Worm (Caenorhabditis elegans): Measurements from ENCODE around the gene T07E3.2.
A peak's percentile ranks its signal among the peaks of the same experiment; 100 is the strongest.

T07E3.2 gene

DNA sequence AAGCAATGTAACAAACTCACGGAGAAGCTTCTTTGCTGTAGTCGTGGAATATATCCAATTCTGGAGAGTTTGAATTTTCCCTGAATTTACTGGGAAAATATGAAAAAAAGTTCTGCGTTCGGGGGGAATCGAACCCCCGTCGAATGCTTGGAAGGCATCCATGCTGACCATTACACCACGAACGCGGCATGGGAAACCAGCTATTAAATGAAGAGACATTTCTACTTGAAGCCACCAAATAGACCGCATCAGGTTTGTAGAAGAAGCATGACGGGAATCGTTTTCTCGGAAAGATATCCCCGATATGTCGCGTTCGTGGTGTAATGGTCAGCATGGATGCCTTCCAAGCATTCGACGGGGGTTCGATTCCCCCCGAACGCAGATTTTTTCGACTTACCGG, 18.0 kb upstream of the T07E3.2 start:
- no peak for TF ChIP-seq tra-4 (tag; optimal IDR thresholded peaks at IDR 0.05)
- TF ChIP-seq B0310.2 (tag; optimal IDR thresholded peaks at IDR 0.05) = no peak
- peak; percentile 55; the same call in 1 of the 2 replicates for TF ChIP-seq scrt-1 (GFP tag; IDR thresholded peaks at IDR 0.05)
- TF ChIP-seq tbx-11 (GFP tag; IDR thresholded peaks at IDR 0.05) = 0 out of 2 replicates have a peak, but pooled peaks have one; percentile 49
- TF ChIP-seq pes-1 (GFP tag; IDR thresholded peaks at IDR 0.05) = peak; percentile 43; the same call in 1 of the 2 replicates
- peak; percentile 58; the same call in 1 of the 2 replicates for TF ChIP-seq sea-1 (GFP tag; conservative IDR thresholded peaks at IDR 0.05)
- TF ChIP-seq flt-1 (GFP tag; IDR thresholded peaks at IDR 0.05) = 0 out of 2 replicates have a peak, but pooled peaks have one; percentile 28
- peak; percentile 36; the same call in 1 of the 2 replicates for TF ChIP-seq tbx-37 (GFP tag; conservative IDR thresholded peaks at IDR 0.05)

DNA sequence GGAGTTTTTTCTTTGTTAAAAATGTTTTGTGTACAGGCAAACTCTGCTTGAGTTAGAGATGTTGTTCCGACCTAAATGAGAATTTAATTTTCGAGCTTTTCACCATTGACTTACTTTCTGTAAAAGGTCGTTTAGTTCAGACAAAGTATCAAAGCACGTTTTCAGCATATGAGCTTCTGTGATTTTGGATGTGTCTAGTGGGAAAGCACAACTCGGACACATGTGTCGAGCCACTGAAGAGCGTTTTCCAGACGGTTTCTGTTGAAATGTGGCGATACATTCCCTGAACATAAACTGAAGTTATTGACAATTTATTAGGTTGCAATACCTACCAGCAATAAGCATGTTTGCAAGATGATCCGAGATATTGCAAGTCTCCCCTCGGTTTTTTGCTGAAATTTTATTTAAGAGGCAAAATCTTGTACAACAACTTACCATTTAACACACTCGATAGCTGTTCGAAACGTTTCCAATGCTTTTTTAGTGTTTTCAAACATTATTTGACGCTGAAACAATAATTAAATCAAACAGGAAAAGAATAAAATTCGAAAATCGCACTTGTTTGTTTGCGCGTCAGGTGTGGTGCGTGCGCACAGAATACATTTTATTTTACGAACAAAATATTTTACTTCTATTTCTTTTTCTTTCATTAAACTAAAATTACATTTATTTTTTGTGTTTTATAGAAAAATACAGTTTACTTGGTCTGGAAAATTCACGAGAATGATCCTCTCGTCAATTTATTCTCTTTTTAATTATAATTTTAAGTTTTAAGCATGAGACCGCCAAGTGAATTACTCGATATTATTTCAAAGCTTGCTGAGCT, 17.3 kb upstream of the T07E3.2 start, which contains the start of the genes brd-1 and K04C2.2:
TSS of gene brd-1 (minus strand) at position 506 of the 826 bp plus-strand sequence.
TSS of gene K04C2.2 (plus strand) at position 776 of the 826 bp plus-strand sequence.
- TF ChIP-seq scrt-1 (GFP tag; IDR thresholded peaks at IDR 0.05) = no peak
- no peak for TF ChIP-seq pes-1 (GFP tag; IDR thresholded peaks at IDR 0.05)
- TF ChIP-seq ceh-13 (GFP tag; optimal IDR thresholded peaks at IDR 0.05) = no peak
- TF ChIP-seq aly-1 (tag; optimal IDR thresholded peaks at IDR 0.05) = no peak

DNA sequence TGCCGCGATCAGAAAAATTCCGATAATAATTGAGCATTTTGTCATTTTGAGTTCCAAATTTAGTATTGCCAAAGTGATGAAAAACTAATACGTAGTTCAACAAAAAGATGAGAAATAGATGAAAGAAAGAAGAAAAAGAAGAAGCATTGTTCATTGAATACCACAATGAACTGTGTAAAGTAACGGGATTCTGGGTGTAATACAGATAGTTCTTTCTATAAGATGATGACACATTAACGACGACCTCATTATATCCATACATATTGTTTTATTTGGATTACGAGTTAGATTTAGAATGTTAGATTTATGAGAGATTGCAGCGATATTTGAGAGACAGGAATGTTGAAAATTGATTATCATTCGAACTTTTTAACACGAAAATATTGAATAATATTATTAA, 14.9 kb upstream of the T07E3.2 start, which contains the start of gene K04C2.5:
TSS of gene K04C2.5 (minus strand) at position 101 of the 400 bp plus-strand sequence.
- no peak for TF ChIP-seq ceh-36 (tag; optimal IDR thresholded peaks at IDR 0.05)
- TF ChIP-seq aly-1 (tag; optimal IDR thresholded peaks at IDR 0.05) = no peak
- no peak for TF ChIP-seq ceh-13 (GFP tag; optimal IDR thresholded peaks at IDR 0.05)
- no peak for TF ChIP-seq tbx-11 (GFP tag; IDR thresholded peaks at IDR 0.05)
- no peak for TF ChIP-seq hmbx-1 (tag; optimal IDR thresholded peaks at IDR 0.05)
- no peak for TF ChIP-seq scrt-1 (GFP tag; IDR thresholded peaks at IDR 0.05)
- TF ChIP-seq F13C5.2 (tag; optimal IDR thresholded peaks at IDR 0.05) = no peak
- TF ChIP-seq ets-7 (tag; optimal IDR thresholded peaks at IDR 0.05) = no peak
- TF ChIP-seq hmg-4 (GFP tag; optimal IDR thresholded peaks at IDR 0.05) = no peak
- no peak for TF ChIP-seq tra-4 (tag; optimal IDR thresholded peaks at IDR 0.05)
- no peak for TF ChIP-seq flt-1 (GFP tag; IDR thresholded peaks at IDR 0.05)
- TF ChIP-seq hnd-1 (tag; optimal IDR thresholded peaks at IDR 0.05) = no peak
- TF ChIP-seq sea-1 (GFP tag; conservative IDR thresholded peaks at IDR 0.05) = no peak
- no peak for TF ChIP-seq B0310.2 (tag; optimal IDR thresholded peaks at IDR 0.05)
- TF ChIP-seq ama-1 (optimal IDR thresholded peaks at IDR 0.05) = no peak
- TF ChIP-seq pes-1 (GFP tag; IDR thresholded peaks at IDR 0.05) = no peak
- TF ChIP-seq tbx-37 (GFP tag; conservative IDR thresholded peaks at IDR 0.05) = no peak

DNA sequence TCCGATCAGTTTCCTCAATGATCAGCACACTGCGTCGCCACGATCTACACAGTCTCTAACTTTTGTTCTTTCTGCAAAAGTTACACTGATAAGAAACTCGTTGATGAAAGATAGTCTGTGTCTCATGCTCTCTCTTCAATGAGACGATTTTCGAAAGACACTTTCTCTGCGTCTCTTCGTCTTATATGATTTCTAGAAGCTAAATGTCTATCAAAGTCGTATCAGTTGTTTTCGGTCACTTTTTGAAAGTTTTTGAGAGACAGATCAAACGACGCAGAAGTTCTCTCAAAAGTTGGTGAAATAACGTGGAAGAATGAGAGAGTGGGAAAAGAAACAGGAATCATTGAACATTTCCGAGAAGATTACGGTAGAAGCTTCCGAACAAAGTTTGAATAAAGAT, 11.3 kb upstream of the T07E3.2 start:
- TF ChIP-seq ama-1 (optimal IDR thresholded peaks at IDR 0.05) (no peak), hmg-4 (GFP tag; optimal IDR thresholded peaks at IDR 0.05) (no peak)

DNA sequence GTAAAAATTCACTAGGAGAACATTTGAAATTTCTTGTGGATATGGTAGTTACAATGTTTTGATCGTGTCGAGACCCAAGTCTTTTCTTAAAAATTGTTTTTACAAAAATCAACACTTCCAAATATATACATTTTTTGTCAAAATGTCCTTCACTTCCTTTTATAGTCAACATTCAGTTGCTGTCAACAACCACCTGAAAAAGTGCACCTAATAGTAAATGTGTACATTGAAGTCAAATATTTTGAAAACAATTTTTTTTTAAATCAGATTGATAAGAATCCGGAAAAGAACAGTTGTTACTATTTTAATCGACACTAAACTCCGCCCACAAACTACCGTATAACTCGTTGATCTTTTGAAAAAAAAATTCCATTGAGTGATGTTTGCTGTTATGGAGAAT, 10.8 kb upstream of the T07E3.2 start:
- TF ChIP-seq pes-1 (GFP tag; IDR thresholded peaks at IDR 0.05) = no peak
- TF ChIP-seq sea-1 (GFP tag; conservative IDR thresholded peaks at IDR 0.05) = no peak
- TF ChIP-seq scrt-1 (GFP tag; IDR thresholded peaks at IDR 0.05) = no peak
- TF ChIP-seq hnd-1 (tag; optimal IDR thresholded peaks at IDR 0.05) = no peak
- TF ChIP-seq ceh-36 (tag; optimal IDR thresholded peaks at IDR 0.05) = no peak
- no peak for TF ChIP-seq aly-1 (tag; optimal IDR thresholded peaks at IDR 0.05)

DNA sequence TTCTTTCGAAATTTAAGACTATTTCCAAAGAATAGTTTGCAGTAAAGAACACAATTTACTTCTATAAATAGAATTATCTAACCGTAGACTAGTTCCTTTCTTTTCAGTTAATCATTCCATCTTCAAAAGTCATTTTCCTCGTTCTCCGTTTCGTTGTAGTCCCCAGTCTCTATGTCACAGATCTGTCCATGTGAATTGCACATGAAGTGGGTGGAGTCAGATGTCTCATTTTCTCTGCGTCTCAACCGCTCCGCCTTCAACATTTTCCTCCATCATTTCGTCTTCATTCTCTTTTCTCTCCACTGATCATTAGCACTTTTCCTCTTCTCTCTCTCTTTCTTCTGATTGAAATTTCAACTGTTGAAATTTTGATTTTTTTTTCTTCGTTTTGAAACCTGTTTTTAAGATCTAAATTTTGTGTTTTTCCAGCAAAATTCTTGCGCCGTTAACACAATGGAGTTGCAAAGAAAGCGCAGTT, 8.9 kb upstream of the T07E3.2 start, which contains the start of gene T07E3.4:
TSS of gene T07E3.4 (plus strand) at position 428 of the 478 bp plus-strand sequence.
- TF ChIP-seq flt-1 (GFP tag; IDR thresholded peaks at IDR 0.05) (no peak), B0310.2 (tag; optimal IDR thresholded peaks at IDR 0.05) (no peak), tra-4 (tag; optimal IDR thresholded peaks at IDR 0.05) (no peak), sea-1 (GFP tag; conservative IDR thresholded peaks at IDR 0.05) (no peak), ets-7 (tag; optimal IDR thresholded peaks at IDR 0.05) (no peak), aly-1 (tag; optimal IDR thresholded peaks at IDR 0.05) (no peak), ceh-13 (GFP tag; optimal IDR thresholded peaks at IDR 0.05) (no peak), tbx-11 (GFP tag; IDR thresholded peaks at IDR 0.05) (no peak), hnd-1 (tag; optimal IDR thresholded peaks at IDR 0.05) (no peak), scrt-1 (GFP tag; IDR thresholded peaks at IDR 0.05) (no peak), F13C5.2 (tag; optimal IDR thresholded peaks at IDR 0.05) (no peak), tbx-37 (GFP tag; conservative IDR thresholded peaks at IDR 0.05) (no peak), ceh-36 (tag; optimal IDR thresholded peaks at IDR 0.05) (no peak), hmbx-1 (tag; optimal IDR thresholded peaks at IDR 0.05) (no peak), hmg-4 (GFP tag; optimal IDR thresholded peaks at IDR 0.05) (no peak), pes-1 (GFP tag; IDR thresholded peaks at IDR 0.05) (no peak), ama-1 (optimal IDR thresholded peaks at IDR 0.05) (no peak)

DNA sequence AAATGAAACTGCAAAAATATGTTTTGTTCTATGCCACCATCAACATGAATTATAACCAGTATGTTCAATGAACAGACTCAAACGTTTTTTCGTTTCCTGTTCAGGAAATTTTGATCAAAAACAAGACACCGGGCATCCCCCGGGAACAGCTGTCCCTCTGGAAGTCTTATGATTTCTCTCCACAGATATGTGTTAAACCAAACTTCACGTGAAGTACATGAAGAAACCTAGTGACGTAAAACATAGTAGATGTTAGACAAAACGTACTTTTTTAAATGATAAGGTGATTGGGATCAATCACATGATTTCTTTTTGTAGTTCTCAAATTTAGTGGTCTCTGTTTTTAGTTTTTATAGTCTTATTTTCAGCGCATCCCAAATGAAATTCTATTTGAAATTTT, 8.0 kb upstream of the T07E3.2 start:
- TF ChIP-seq tbx-11 (GFP tag; IDR thresholded peaks at IDR 0.05) = no peak
- TF ChIP-seq ets-7 (tag; optimal IDR thresholded peaks at IDR 0.05) = no peak
- TF ChIP-seq ceh-36 (tag; optimal IDR thresholded peaks at IDR 0.05) = no peak
- no peak for TF ChIP-seq ceh-13 (GFP tag; optimal IDR thresholded peaks at IDR 0.05)
- TF ChIP-seq sea-1 (GFP tag; conservative IDR thresholded peaks at IDR 0.05) = no peak
- no peak for TF ChIP-seq pes-1 (GFP tag; IDR thresholded peaks at IDR 0.05)
- no peak for TF ChIP-seq hmbx-1 (tag; optimal IDR thresholded peaks at IDR 0.05)

DNA sequence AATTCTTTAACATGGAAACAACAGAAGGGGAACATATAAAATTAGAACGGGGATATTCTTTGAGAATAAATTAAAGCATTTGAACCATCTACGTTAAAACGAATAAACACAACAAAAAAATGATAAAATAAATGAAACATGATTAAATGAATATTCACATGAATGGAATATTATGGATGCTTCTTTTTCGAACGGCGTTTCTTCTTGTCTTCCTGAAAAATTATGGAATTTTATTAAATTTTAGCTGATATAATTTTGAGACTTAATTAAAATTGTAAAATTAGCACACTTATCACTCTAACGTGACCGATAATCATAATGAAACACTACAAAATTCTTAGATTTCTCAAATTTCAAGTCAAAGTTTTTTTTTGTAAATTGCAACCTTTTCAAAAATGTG, 5.9 kb upstream of the T07E3.2 start:
- TF ChIP-seq flt-1 (GFP tag; IDR thresholded peaks at IDR 0.05) (no peak), scrt-1 (GFP tag; IDR thresholded peaks at IDR 0.05) (no peak), F13C5.2 (tag; optimal IDR thresholded peaks at IDR 0.05) (no peak), tbx-37 (GFP tag; conservative IDR thresholded peaks at IDR 0.05) (no peak), hnd-1 (tag; optimal IDR thresholded peaks at IDR 0.05) (no peak), sea-1 (GFP tag; conservative IDR thresholded peaks at IDR 0.05) (no peak), aly-1 (tag; optimal IDR thresholded peaks at IDR 0.05) (no peak), ets-7 (tag; optimal IDR thresholded peaks at IDR 0.05) (no peak), ama-1 (optimal IDR thresholded peaks at IDR 0.05) (no peak), ceh-13 (GFP tag; optimal IDR thresholded peaks at IDR 0.05) (no peak), pes-1 (GFP tag; IDR thresholded peaks at IDR 0.05) (no peak), hmg-4 (GFP tag; optimal IDR thresholded peaks at IDR 0.05) (no peak), tbx-11 (GFP tag; IDR thresholded peaks at IDR 0.05) (no peak), hmbx-1 (tag; optimal IDR thresholded peaks at IDR 0.05) (no peak), B0310.2 (tag; optimal IDR thresholded peaks at IDR 0.05) (no peak)
